Fruit fly (Drosophila melanogaster) whole organism, embryonic: ENCODE data around the gene Arl8.

Experiments
- B-H2 ChIP-seq: fragments of 200-800 bp; sonication (Bioruptor generic); optimal IDR thresholded peaks from 2 replicates; lab custom pipeline; 2018; ENCODE audit warnings: missing biosample characterization, mild to moderate bottlenecking, missing genetic modification characterization
- BEAF-32 ChIP-seq: fragments of 200-800 bp; sonication (Bioruptor generic); optimal IDR thresholded peaks from 3 replicates; lab custom pipeline; 2017; ENCODE audit warnings: missing biosample characterization, missing genetic modification characterization, mild to moderate bottlenecking, moderate library complexity, missing genetic modification reagents
- CG10431 ChIP-seq: fragments of 200-800 bp; sonication (Bioruptor generic); optimal IDR thresholded peaks from 3 replicates; lab custom pipeline; 2018; ENCODE audit warnings: missing biosample characterization, mild to moderate bottlenecking, missing genetic modification characterization
- CG10543 ChIP-seq: fragments of 200-800 bp; sonication (Bioruptor generic); optimal IDR thresholded peaks from 3 replicates; lab custom pipeline; 2017; ENCODE audit warnings: missing biosample characterization, mild to moderate bottlenecking, missing genetic modification characterization, moderate library complexity
- CG10654 ChIP-seq: fragments of 200-800 bp; sonication (Bioruptor generic); optimal IDR thresholded peaks from 2 replicates; lab custom pipeline; 2016; ENCODE audit warnings: missing biosample characterization, missing genetic modification characterization
- CG12391 ChIP-seq: fragments of 200-800 bp; sonication (Bioruptor generic); optimal IDR thresholded peaks from 3 replicates; lab custom pipeline; 2018; ENCODE audit warnings: missing biosample characterization, mild to moderate bottlenecking, missing genetic modification characterization, moderate library complexity
- CG17385 ChIP-seq: fragments of 200-800 bp; sonication (Bioruptor generic); optimal IDR thresholded peaks from 3 replicates; lab custom pipeline; 2018; ENCODE audit warnings: missing biosample characterization, mild to moderate bottlenecking, missing genetic modification characterization
- CG17612 ChIP-seq: fragments of 200-800 bp; sonication (Bioruptor generic); IDR thresholded peaks from 2 replicates; pipeline ENCODE4 v1.3.6; 2022; ENCODE audit warnings: missing biosample characterization, missing genetic modification characterization
- CG1792 ChIP-seq: fragments of 200-800 bp; sonication (Bioruptor generic); optimal IDR thresholded peaks from 2 replicates; lab custom pipeline; 2016; ENCODE audit warnings: missing biosample characterization, missing genetic modification characterization
- CG30431 ChIP-seq: fragments of 200-800 bp; sonication (Bioruptor generic); optimal IDR thresholded peaks from 2 replicates; lab custom pipeline; 2017; ENCODE audit warnings: missing biosample characterization, missing genetic modification characterization
- CG3281 ChIP-seq: fragments of 200-800 bp; sonication (Bioruptor generic); optimal IDR thresholded peaks from 3 replicates; lab custom pipeline; 2017; ENCODE audit warnings: missing biosample characterization, mild to moderate bottlenecking, missing genetic modification characterization
- CG34422 ChIP-seq: fragments of 200-800 bp; sonication (Bioruptor generic); IDR thresholded peaks from 3 replicates; pipeline ENCODE4 v1.3.6; 2022; ENCODE audit warnings: missing biosample characterization, missing genetic modification characterization
- CG3995 ChIP-seq: fragments of 200-800 bp; sonication (Bioruptor generic); optimal IDR thresholded peaks from 3 replicates; lab custom pipeline; 2016; ENCODE audit warnings: missing biosample characterization, missing genetic modification characterization
- CG6765 ChIP-seq: fragments of 200-800 bp; sonication (Bioruptor generic); optimal IDR thresholded peaks from 3 replicates; lab custom pipeline; 2017; ENCODE audit warnings: missing biosample characterization, mild to moderate bottlenecking, missing genetic modification characterization
- CG6854 ChIP-seq: fragments of 200-800 bp; sonication (Bioruptor generic); optimal IDR thresholded peaks from 3 replicates; lab custom pipeline; 2017; ENCODE audit warnings: missing biosample characterization, mild to moderate bottlenecking, missing genetic modification characterization
- CG8359 ChIP-seq: fragments of 200-800 bp; sonication (Bioruptor generic); optimal IDR thresholded peaks from 2 replicates; lab custom pipeline; 2017; ENCODE audit warnings: missing biosample characterization, mild to moderate bottlenecking, missing genetic modification characterization, borderline replicate concordance
- CHES-1-like ChIP-seq: fragments of 200-800 bp; sonication (Bioruptor generic); optimal IDR thresholded peaks from 2 replicates; lab custom pipeline; 2016; ENCODE audit warnings: missing biosample characterization, missing genetic modification characterization
- Camta ChIP-seq: fragments of 200-800 bp; sonication (Bioruptor generic); optimal IDR thresholded peaks from 2 replicates; lab custom pipeline; 2016; ENCODE audit warnings: missing biosample characterization, missing genetic modification characterization
- Elba2 ChIP-seq: fragments of 200-800 bp; sonication (Bioruptor generic); optimal IDR thresholded peaks from 3 replicates; lab custom pipeline; 2016; ENCODE audit warnings: missing biosample characterization, missing genetic modification characterization
- Ets65A ChIP-seq: fragments of 200-800 bp; sonication (Bioruptor generic); peaks from one replicate; lab custom pipeline; 2016; ENCODE audit warnings: missing biosample characterization, missing genetic modification characterization
- Ets97D ChIP-seq: fragments of 200-800 bp; sonication (Bioruptor generic); optimal IDR thresholded peaks from 3 replicates; lab custom pipeline; 2016; ENCODE audit warnings: missing biosample characterization, missing genetic modification characterization
- Fer3 ChIP-seq: fragments of 200-800 bp; sonication (Bioruptor generic); optimal IDR thresholded peaks from 2 replicates; lab custom pipeline; 2018; ENCODE audit warnings: missing biosample characterization, mild to moderate bottlenecking, missing genetic modification characterization, moderate library complexity
- Hand ChIP-seq: fragments of 200-800 bp; sonication (Bioruptor generic); optimal IDR thresholded peaks from 2 replicates; lab custom pipeline; 2017; ENCODE audit warnings: mild to moderate bottlenecking, missing biosample characterization, missing genetic modification reagents, missing genetic modification characterization
- Hey ChIP-seq: fragments of 200-800 bp; sonication (Bioruptor generic); optimal IDR thresholded peaks from 3 replicates; lab custom pipeline; 2018; ENCODE audit warnings: missing biosample characterization, mild to moderate bottlenecking, missing genetic modification characterization
- Hr78 ChIP-seq, 2 experiments: fragments of 200-800 bp in 1 of 2; fragments of >200 bp in 1 of 2; sonication (Bioruptor generic) in 1 of 2; optimal IDR thresholded peaks; 2 replicates each; lab custom pipeline; 2017 to 2019; ENCODE audit warnings: missing biosample characterization in 2 of 2, missing genetic modification characterization in 2 of 2, mild to moderate bottlenecking in 1 of 2, moderate library complexity in 1 of 2
- Jarid2 ChIP-seq: fragments of 200-800 bp; sonication (Bioruptor generic); optimal IDR thresholded peaks from 3 replicates; lab custom pipeline; 2017; ENCODE audit warnings: mild to moderate bottlenecking, missing biosample characterization, missing genetic modification reagents, missing genetic modification characterization
- MESR4 ChIP-seq: fragments of 200-800 bp; sonication (Bioruptor generic); optimal IDR thresholded peaks from 2 replicates; lab custom pipeline; 2018; ENCODE audit warnings: missing biosample characterization, mild to moderate bottlenecking, missing genetic modification characterization, moderate library complexity
- Myb ChIP-seq: fragments of 200-800 bp; sonication (Bioruptor generic); optimal IDR thresholded peaks from 2 replicates; lab custom pipeline; 2016; ENCODE audit warnings: missing biosample characterization, missing genetic modification characterization
- NC2α ChIP-seq: fragments of 200-800 bp; sonication (Bioruptor generic); optimal IDR thresholded peaks from 2 replicates; lab custom pipeline; 2016; ENCODE audit warnings: missing biosample characterization, missing genetic modification characterization
- Nf-YC ChIP-seq: fragments of 200-800 bp; optimal IDR thresholded peaks from 3 replicates; lab custom pipeline; 2019; ENCODE audit warnings: missing biosample characterization, mild to moderate bottlenecking, missing genetic modification characterization, moderate library complexity
- Xbp1 ChIP-seq: fragments of 200-800 bp; sonication (Bioruptor generic); optimal IDR thresholded peaks from 3 replicates; lab custom pipeline; 2016; ENCODE audit warnings: missing biosample characterization, mild to moderate bottlenecking, missing genetic modification characterization
- al ChIP-seq: fragments of 200-800 bp; sonication (Bioruptor generic); IDR thresholded peaks from 2 replicates; pipeline ENCODE4 v1.3.6; 2022; ENCODE audit warnings: missing biosample characterization, missing genetic modification characterization
- amos ChIP-seq: fragments of 200-800 bp; sonication (Bioruptor generic); IDR thresholded peaks from 2 replicates; pipeline ENCODE4 v1.3.6; 2022; ENCODE audit warnings: missing biosample characterization, missing genetic modification characterization; ENCODE audit not compliant: partially characterized antibody
- cato ChIP-seq: fragments of 200-800 bp; sonication (Bioruptor generic); optimal IDR thresholded peaks from 2 replicates; lab custom pipeline; 2016; ENCODE audit warnings: missing biosample characterization, missing genetic modification characterization, borderline replicate concordance
- dimm ChIP-seq: fragments of 200-800 bp; sonication (Bioruptor generic); IDR thresholded peaks from 2 replicates; pipeline ENCODE4 v1.3.6; 2022; ENCODE audit warnings: missing biosample characterization, missing genetic modification characterization
- dpn ChIP-seq, 2 experiments: fragments of 200-800 bp; sonication (Bioruptor generic); optimal IDR thresholded peaks; 3 replicates each; lab custom pipeline; 2016; ENCODE audit warnings: missing biosample characterization in 2 of 2, missing genetic modification characterization in 2 of 2
- grn ChIP-seq: fragments of 200-800 bp; sonication (Bioruptor generic); optimal IDR thresholded peaks from 3 replicates; lab custom pipeline; 2017; ENCODE audit warnings: missing biosample characterization, missing genetic modification characterization
- ham ChIP-seq: fragments of 200-800 bp; sonication (Bioruptor generic); IDR thresholded peaks from 2 replicates; pipeline ENCODE4 v1.3.6; 2022; ENCODE audit warnings: missing biosample characterization, missing genetic modification characterization
- lilli ChIP-seq: fragments of 200-800 bp; sonication (Bioruptor generic); optimal IDR thresholded peaks from 3 replicates; lab custom pipeline; 2016; ENCODE audit warnings: missing biosample characterization, missing genetic modification characterization
- otp ChIP-seq: fragments of 200-800 bp; sonication (Bioruptor generic); IDR thresholded peaks from 3 replicates; pipeline ENCODE4, ENCODE4 v1.3.6; 2022; ENCODE audit warnings: missing biosample characterization, missing genetic modification characterization
- row ChIP-seq: fragments of 200-800 bp; sonication (Bioruptor generic); IDR thresholded peaks from 3 replicates; pipeline ENCODE4 v1.3.6; 2022; ENCODE audit warnings: missing biosample characterization, missing genetic modification characterization
- salm ChIP-seq: fragments of 200-800 bp; sonication (Bioruptor generic); optimal IDR thresholded peaks from 2 replicates; lab custom pipeline; 2018; ENCODE audit warnings: missing biosample characterization, mild to moderate bottlenecking, missing genetic modification characterization
- sd ChIP-seq: fragments of 200-800 bp; sonication (Bioruptor generic); optimal IDR thresholded peaks from 3 replicates; lab custom pipeline; 2018; ENCODE audit warnings: missing biosample characterization, mild to moderate bottlenecking, missing genetic modification characterization, moderate library complexity
- shn ChIP-seq: fragments of 200-800 bp; sonication (Bioruptor generic); optimal IDR thresholded peaks from 3 replicates; lab custom pipeline; 2016; ENCODE audit warnings: missing biosample characterization, missing genetic modification characterization
- slou ChIP-seq: fragments of 200-800 bp; sonication (Bioruptor generic); optimal IDR thresholded peaks from 3 replicates; lab custom pipeline; 2016; ENCODE audit warnings: missing biosample characterization, missing genetic modification characterization
- tin ChIP-seq: fragments of 200-800 bp; sonication (Bioruptor generic); optimal IDR thresholded peaks from 3 replicates; lab custom pipeline; 2016; ENCODE audit warnings: missing biosample characterization, missing genetic modification characterization
- ttk ChIP-seq: fragments of 200-800 bp; sonication (Bioruptor generic); IDR thresholded peaks from 2 replicates; pipeline ENCODE4 v2.1.2; 2022; ENCODE audit warnings: missing biosample characterization, missing genetic modification characterization
- twi ChIP-seq: fragments of 200-800 bp; optimal IDR thresholded peaks from 2 replicates; lab custom pipeline; 2019; ENCODE audit warnings: missing biosample characterization, mild to moderate bottlenecking, missing genetic modification characterization, moderate library complexity
- wdn ChIP-seq: fragments of 200-800 bp; sonication (Bioruptor generic); IDR thresholded peaks from 2 replicates; pipeline ENCODE4 v1.3.6; 2022; ENCODE audit warnings: missing biosample characterization, missing genetic modification characterization
- zen ChIP-seq: fragments of 200-800 bp; sonication (Bioruptor generic); optimal IDR thresholded peaks from 3 replicates; lab custom pipeline; 2018; ENCODE audit warnings: missing biosample characterization, mild to moderate bottlenecking, missing genetic modification characterization, moderate library complexity
- zf30C ChIP-seq: fragments of 200-800 bp; sonication (Bioruptor generic); optimal IDR thresholded peaks from 3 replicates; lab custom pipeline; 2018; ENCODE audit warnings: missing biosample characterization, mild to moderate bottlenecking, missing genetic modification characterization

Gene Arl8

DNA sequence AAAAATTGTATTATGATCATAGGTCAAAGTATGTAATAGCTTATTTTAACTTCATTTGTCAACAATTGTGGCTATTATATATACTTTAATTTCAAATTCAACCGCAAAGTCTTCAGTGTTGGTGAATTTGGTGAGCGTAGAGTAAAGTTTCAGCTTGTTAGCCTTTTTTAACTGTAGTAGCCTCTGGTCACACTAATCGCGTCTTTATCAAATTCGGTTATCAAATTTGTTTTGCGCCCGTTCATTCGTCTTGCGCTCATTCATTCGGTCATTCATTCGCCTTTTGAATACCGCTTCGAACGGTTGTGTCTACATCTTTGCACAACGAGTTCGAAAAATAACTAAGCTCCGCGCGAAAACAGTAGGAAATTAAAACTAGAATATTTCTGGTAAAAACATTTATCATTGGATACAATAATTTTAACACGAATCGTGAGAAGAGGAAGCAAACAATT, 21.3 kb upstream of the Arl8 start, which contains the start of gene puc (continued):
- TF ChIP-seq Elba2 (GFP tag; lab: Kevin White, UChicago) (no peak), CG6765 (peak; percentile 9), MESR4 (GFP tag; lab: Kevin White, UChicago) (peak; percentile 62), otp (GFP tag; lab: Robert Waterston, UW) (no peak), tin (GFP tag; lab: Kevin White, UChicago) (peak; percentile 15), Xbp1 (GFP tag; lab: Kevin White, UChicago) (peak; percentile 32), B-H2 (peak; percentile 39), CG8359 (GFP tag; lab: Kevin White, UChicago) (peak; percentile 45), dimm (GFP tag; lab: Robert Waterston, UW) (no peak), lilli (GFP tag; lab: Kevin White, UChicago) (peak; percentile 44), CG30431 (no peak), Jarid2 (GFP tag; lab: Kevin White, UChicago) (peak; percentile 92), Ets97D (GFP tag; lab: Kevin White, UChicago) (peak; percentile 22), row (GFP tag; lab: Robert Waterston, UW) (no peak), CG10654 (no peak), dpn (GFP tag; optimal IDR thresholded peaks at IDR 0.05; lab: Kevin White, UChicago) (peak; percentile 38 to 56), Ets65A (GFP tag; lab: Kevin White, UChicago) (peak; percentile 33), CG10543 (GFP tag; lab: Kevin White, UChicago) (peak; percentile 69), CG17612 (GFP tag; lab: Robert Waterston, UW) (no peak), grn (GFP tag; lab: Kevin White, UChicago) (peak; percentile 88), ttk (GFP tag; lab: Robert Waterston, UW) (no peak), Nf-YC (tag; lab: Kevin White, UChicago) (peak; percentile 19), CG3281 (peak; percentile 48), sd (tag; lab: Kevin White, UChicago) (peak; percentile 32), Hey (tag; lab: Kevin White, UChicago) (peak; percentile 31), CG3995 (GFP tag; lab: Kevin White, UChicago) (peak; percentile 15), Camta (GFP tag; lab: Kevin White, UChicago) (peak; percentile 14), BEAF-32 (GFP tag; lab: Kevin White, UChicago) (peak; percentile 27), CG34422 (GFP tag; lab: Robert Waterston, UW) (no peak), zf30C (GFP tag; lab: Kevin White, UChicago) (peak; percentile 33), Hr78 (GFP tag; optimal IDR thresholded peaks at IDR 0.05; lab: Kevin White, UChicago) (no peak), zen (tag; lab: Kevin White, UChicago) (peak; percentile 49), NC2α (GFP tag; lab: Kevin White, UChicago) (no peak), CG10431 (GFP tag; lab: Kevin White, UChicago) (peak; percentile 6), amos (GFP tag; lab: Robert Waterston, UW) (no peak), salm (peak; percentile 2), twi (tag; lab: Kevin White, UChicago) (no peak), CG12391 (peak; percentile 49), wdn (no peak), Hand (GFP tag; lab: Kevin White, UChicago) (peak; percentile 28), Fer3 (tag; lab: Kevin White, UChicago) (peak; percentile 51), CG1792 (no peak), ham (GFP tag; lab: Robert Waterston, UW) (no peak), CG17385 (peak; percentile 67), CHES-1-like (GFP tag; lab: Kevin White, UChicago) (peak; percentile 48), Myb (GFP tag; lab: Kevin White, UChicago) (peak; percentile 77), cato (GFP tag; lab: Kevin White, UChicago) (no peak), slou (no peak), shn (peak; percentile 40), al (GFP tag; lab: Robert Waterston, UW) (no peak), CG6854 (peak; percentile 41)
